Worm (Caenorhabditis elegans): ENCODE measurements around the gene clec-197.

Gene clec-197

ce11 chrIV:17380061-17380680, 33.7 kb upstream of the clec-197 start, which contains the start of the genes C30H6.9 and dlat-2:
C30H6.9 (minus strand) TSS chrIV:17380170.
dlat-2 (plus strand) TSS chrIV:17380626.
- TF ChIP-seq pha-4 (tag; optimal IDR thresholded peaks at IDR 0.05) (peak; percentile 94), ztf-4 (tag; optimal IDR thresholded peaks at IDR 0.05) (no peak), mdl-1 (tag; optimal IDR thresholded peaks at IDR 0.05) (no peak), ceh-9 (tag; optimal IDR thresholded peaks at IDR 0.05) (no peak), nhr-25 (tag; optimal IDR thresholded peaks at IDR 0.05) (no peak), jun-1 (tag; optimal IDR thresholded peaks at IDR 0.05) (no peak), mml-1 (tag; optimal IDR thresholded peaks at IDR 0.05) (no peak), aly-2 (tag; optimal IDR thresholded peaks at IDR 0.05) (no peak), ceh-16 (tag; optimal IDR thresholded peaks at IDR 0.05) (no peak), fkh-2 (tag; optimal IDR thresholded peaks at IDR 0.05) (no peak), lsy-12 (tag; optimal IDR thresholded peaks at IDR 0.05) (no peak), elt-1 (tag; optimal IDR thresholded peaks at IDR 0.05) (no peak), ceh-82 (tag; optimal IDR thresholded peaks at IDR 0.05) (no peak), hmg-11 (tag; optimal IDR thresholded peaks at IDR 0.05) (peak; percentile 24), nhr-28 (tag; optimal IDR thresholded peaks at IDR 0.05) (no peak), nhr-76 (tag; optimal IDR thresholded peaks at IDR 0.05) (no peak), zag-1 (tag; optimal IDR thresholded peaks at IDR 0.05) (no peak), nhr-43 (tag; optimal IDR thresholded peaks at IDR 0.05; ENCODE audit: poor library complexity, severe bottlenecking) (no peak), nhr-77 (tag; optimal IDR thresholded peaks at IDR 0.05) (no peak), elt-2 (tag; optimal IDR thresholded peaks at IDR 0.05) (peak; percentile 8), lin-15B (tag; optimal IDR thresholded peaks at IDR 0.05) (peak; percentile 71), fkh-10 (GFP tag; optimal IDR thresholded peaks at IDR 0.05) (no peak), eor-1 (tag; optimal IDR thresholded peaks at IDR 0.05) (no peak), daf-12 (tag; optimal IDR thresholded peaks at IDR 0.05) (no peak), pqm-1 (tag; optimal IDR thresholded peaks at IDR 0.05) (no peak), elt-3 (tag; optimal IDR thresholded peaks at IDR 0.05) (no peak), unc-39 (tag; optimal IDR thresholded peaks at IDR 0.05) (no peak), nhr-23 (tag; optimal IDR thresholded peaks at IDR 0.05) (no peak), ztf-11 (tag; optimal IDR thresholded peaks at IDR 0.05) (no peak), nfya-1 (tag; optimal IDR thresholded peaks at IDR 0.05; ENCODE audit: insufficient read depth) (peak; percentile 24), egl-5 (tag; optimal IDR thresholded peaks at IDR 0.05) (no peak), skn-1 (tag; optimal IDR thresholded peaks at IDR 0.05) (no peak), sea-2 (GFP tag; optimal IDR thresholded peaks at IDR 0.05) (no peak), fos-1 (tag; optimal IDR thresholded peaks at IDR 0.05) (no peak), egl-27 (tag; optimal IDR thresholded peaks at IDR 0.05) (no peak), ceh-28 (tag; optimal IDR thresholded peaks at IDR 0.05) (no peak), nhr-11 (tag; optimal IDR thresholded peaks at IDR 0.05) (no peak), snpc-4 (tag; optimal IDR thresholded peaks at IDR 0.05) (peak; percentile 43), R02D3.7 (tag; optimal IDR thresholded peaks at IDR 0.05) (no peak), nhr-12 (tag; optimal IDR thresholded peaks at IDR 0.05) (no peak)

- TF ChIP-seq ztf-11 (tag; optimal IDR thresholded peaks at IDR 0.05) (no peak), pqm-1 (tag; optimal IDR thresholded peaks at IDR 0.05) (peak; percentile 45), pha-4 (tag; optimal IDR thresholded peaks at IDR 0.05) (peak; percentile 43), elt-3 (tag; optimal IDR thresholded peaks at IDR 0.05) (no peak)
Observed at ce11 chrIV:17376127-17376526, 29.6 kb upstream of the clec-197 start, which contains the start of gene haf-1. haf-1 (plus strand) TSS chrIV:17376427.

- TF ChIP-seq eor-1 (tag; optimal IDR thresholded peaks at IDR 0.05): no peak
- TF ChIP-seq nhr-67 (tag; optimal IDR thresholded peaks at IDR 0.05): no peak
- no peak for TF ChIP-seq nhr-25 (tag; optimal IDR thresholded peaks at IDR 0.05)
- no peak for TF ChIP-seq ztf-11 (tag; optimal IDR thresholded peaks at IDR 0.05)
- TF ChIP-seq snpc-4 (tag; optimal IDR thresholded peaks at IDR 0.05): no peak
- no peak for TF ChIP-seq unc-39 (tag; optimal IDR thresholded peaks at IDR 0.05)
- TF ChIP-seq egl-5 (tag; optimal IDR thresholded peaks at IDR 0.05): no peak
- TF ChIP-seq pha-4 (tag; optimal IDR thresholded peaks at IDR 0.05): no peak
- TF ChIP-seq skn-1 (tag; optimal IDR thresholded peaks at IDR 0.05): no peak
- no peak for TF ChIP-seq nhr-11 (tag; optimal IDR thresholded peaks at IDR 0.05)
- no peak for TF ChIP-seq zag-1 (tag; optimal IDR thresholded peaks at IDR 0.05)
- no peak for TF ChIP-seq nhr-28 (tag; optimal IDR thresholded peaks at IDR 0.05)
- TF ChIP-seq ztf-4 (tag; optimal IDR thresholded peaks at IDR 0.05): no peak
- TF ChIP-seq sea-2 (GFP tag; optimal IDR thresholded peaks at IDR 0.05): no peak
- no peak for TF ChIP-seq pqm-1 (tag; optimal IDR thresholded peaks at IDR 0.05)
Observed at ce11 chrIV:17371469-17371868, 25.0 kb upstream of the clec-197 start, which contains the start of gene C30H6.5. C30H6.5 (plus strand) TSS chrIV:17371769.

Measured in whole organism, L3 larva.